ENCODE assay signal across 3 worm cellular contexts in genomic region chrIII:9393114-9393780, ce11.
A peak's percentile ranks its signal among the peaks of the same experiment; 100 is the strongest.
TF ChIP-seq lines count a peak whose summit lies in the region.

gpr-2 (minus strand) TSS chrIII:9393164.
rgr-1 (plus strand) TSS chrIII:9393730.

TF ChIP-seq in whole organism, L1 larva, 84 proteins besides CTCF, POLR2A, EP300 and RAD21 (continued from another document and continues in another):
- TF ChIP-seq sup-37 (GFP tag; optimal IDR thresholded peaks at IDR 0.05; lab: Kevin White, UChicago) (no peak), pag-3 (tag; optimal IDR thresholded peaks at IDR 0.05; lab: Kevin White, UChicago; ENCODE audit: borderline replicate concordance, insufficient read depth) (no peak), nhr-84 (tag; optimal IDR thresholded peaks at IDR 0.05; lab: Kevin White, UChicago) (no peak), zip-4 (GFP tag; optimal IDR thresholded peaks at IDR 0.05; lab: Kevin White, UChicago) (no peak), jun-1 (tag; optimal IDR thresholded peaks at IDR 0.05; lab: Kevin White, UChicago) (no peak), ama-1 (optimal IDR thresholded peaks at IDR 0.05; lab: Kevin White, UChicago) (no peak), aly-2 (tag; optimal IDR thresholded peaks at IDR 0.05; lab: Kevin White, UChicago) (no peak), sox-4 (tag; optimal IDR thresholded peaks at IDR 0.05; lab: Kevin White, UChicago) (no peak), nhr-85 (tag; lab: Kevin White, UChicago) (peak; percentile 73), dpl-1 (GFP tag; optimal IDR thresholded peaks at IDR 0.05; lab: Kevin White, UChicago) (peak; percentile 77 to 90 (median 87)), mef-2 (tag; optimal IDR thresholded peaks at IDR 0.05; lab: Kevin White, UChicago) (no peak), nhr-47 (tag; optimal IDR thresholded peaks at IDR 0.05; lab: Kevin White, UChicago) (peak; percentile 65), rnt-1 (tag; optimal IDR thresholded peaks at IDR 0.05; lab: Kevin White, UChicago) (peak; percentile 57), nhr-76 (tag; optimal IDR thresholded peaks at IDR 0.05; lab: Kevin White, UChicago) (no peak), blmp-1 (tag; optimal IDR thresholded peaks at IDR 0.05; lab: Kevin White, UChicago) (peak; percentile 52), nhr-77 (tag; optimal IDR thresholded peaks at IDR 0.05; lab: Kevin White, UChicago) (no peak), dsc-1 (tag; optimal IDR thresholded peaks at IDR 0.05; lab: Kevin White, UChicago) (peak; percentile 26), irx-1 (tag; optimal IDR thresholded peaks at IDR 0.05; lab: Kevin White, UChicago) (peak; percentile 4), nhr-12 (tag; optimal IDR thresholded peaks at IDR 0.05; lab: Kevin White, UChicago) (no peak), elt-3 (tag; optimal IDR thresholded peaks at IDR 0.05; lab: Kevin White, UChicago) (no peak), nhr-71 (tag; optimal IDR thresholded peaks at IDR 0.05; lab: Kevin White, UChicago) (peak; percentile 37), tbx-2 (tag; optimal IDR thresholded peaks at IDR 0.05; lab: Kevin White, UChicago) (no peak), nhr-90 (tag; optimal IDR thresholded peaks at IDR 0.05; lab: Kevin White, UChicago; ENCODE audit: poor library complexity) (no peak), swsn-7 (tag; optimal IDR thresholded peaks at IDR 0.05; lab: Kevin White, UChicago) (peak; percentile 40), nhr-19 (GFP tag; conservative IDR thresholded peaks at IDR 0.05; lab: Robert Waterston, UW) (peak; percentile 49), lin-14 (GFP tag; optimal IDR thresholded peaks at IDR 0.05; lab: Kevin White, UChicago) (no peak), nhr-20 (tag; optimal IDR thresholded peaks at IDR 0.05; lab: Kevin White, UChicago) (no peak), ztf-11 (tag; optimal IDR thresholded peaks at IDR 0.05; lab: Kevin White, UChicago) (no peak), F16B12.6 (tag; optimal IDR thresholded peaks at IDR 0.05; lab: Kevin White, UChicago) (peak; percentile 90), efl-3 (GFP tag; optimal IDR thresholded peaks at IDR 0.05; lab: Kevin White, UChicago) (no peak), lin-35 (GFP tag; optimal IDR thresholded peaks at IDR 0.05; lab: Kevin White, UChicago) (peak; percentile 85 to 94), ces-1 (GFP tag; optimal IDR thresholded peaks at IDR 0.05; lab: Kevin White, UChicago) (no peak), unc-130 (tag; optimal IDR thresholded peaks at IDR 0.05; lab: Kevin White, UChicago) (peak; percentile 61), isw-1 (GFP tag; IDR thresholded peaks at IDR 0.05; lab: Robert Waterston, UW) (peak; percentile 11; the same call in 1 of the 2 replicates), hpl-2 (GFP tag; optimal IDR thresholded peaks at IDR 0.05; lab: Kevin White, UChicago) (no peak), fos-1 (tag; optimal IDR thresholded peaks at IDR 0.05; lab: Kevin White, UChicago) (no peak), mdl-1 (tag; optimal IDR thresholded peaks at IDR 0.05; lab: Kevin White, UChicago) (peak in 1 of 2 experiments; percentile 23), lin-13 (GFP tag; optimal IDR thresholded peaks at IDR 0.05; lab: Kevin White, UChicago) (no peak), egl-27 (tag; optimal IDR thresholded peaks at IDR 0.05; lab: Kevin White, UChicago) (no peak), vab-15 (tag; optimal IDR thresholded peaks at IDR 0.05; lab: Kevin White, UChicago) (no peak), ztf-4 (tag; optimal IDR thresholded peaks at IDR 0.05; lab: Kevin White, UChicago) (no peak), zag-1 (tag; optimal IDR thresholded peaks at IDR 0.05; lab: Kevin White, UChicago) (no peak), aha-1 (tag; optimal IDR thresholded peaks at IDR 0.05; lab: Kevin White, UChicago) (no peak), lsy-2 (tag; optimal IDR thresholded peaks at IDR 0.05; lab: Kevin White, UChicago) (peak; percentile 56 to 72), lin-15B (tag; optimal IDR thresholded peaks at IDR 0.05; lab: Kevin White, UChicago) (peak; percentile 23)

TF ChIP-seq in whole organism, L3 larva, 47 proteins besides CTCF, POLR2A, EP300 and RAD21 (continued from another document):
- TF ChIP-seq snpc-4 (tag; optimal IDR thresholded peaks at IDR 0.05; lab: Kevin White, UChicago): peak; percentile 35

TF ChIP-seq in whole organism, young adult, 124 proteins besides CTCF, POLR2A, EP300 and RAD21 (continued from another document):
- TF ChIP-seq lin-26 (GFP tag; IDR thresholded peaks at IDR 0.05; lab: Robert Waterston, UW) (no peak), F22D6.2 (tag; optimal IDR thresholded peaks at IDR 0.05; lab: Kevin White, UChicago) (no peak), tbx-9 (tag; optimal IDR thresholded peaks at IDR 0.05; lab: Kevin White, UChicago; ENCODE audit: borderline replicate concordance) (no peak), dox-1 (GFP tag; IDR thresholded peaks at IDR 0.05; lab: Robert Waterston, UW) (peak; percentile 86), snpc-1.3 (tag; optimal IDR thresholded peaks at IDR 0.05; lab: Kevin White, UChicago; ENCODE audit: insufficient read depth) (peak; percentile 23), ccch-3 (GFP tag; optimal IDR thresholded peaks at IDR 0.05; lab: Kevin White, UChicago) (no peak), B0019.2 (GFP tag; conservative IDR thresholded peaks at IDR 0.05; lab: Robert Waterston, UW) (peak; percentile 79), F33H1.4 (GFP tag; IDR thresholded peaks at IDR 0.05; lab: Robert Waterston, UW) (peak; percentile 81), tbp1 (GFP tag; optimal IDR thresholded peaks at IDR 0.05; lab: Kevin White, UChicago) (peak; percentile 58), nhr-120 (GFP tag; IDR thresholded peaks at IDR 0.05; lab: Robert Waterston, UW) (no peak), ceh-58 (GFP tag; IDR thresholded peaks at IDR 0.05; lab: Robert Waterston, UW) (no peak), rcor-1 (GFP tag; IDR thresholded peaks at IDR 0.05; lab: Robert Waterston, UW) (peak; percentile 82), xnd-1 (tag; optimal IDR thresholded peaks at IDR 0.05; lab: Kevin White, UChicago) (peak; percentile 91), sdz-38 (tag; optimal IDR thresholded peaks at IDR 0.05; lab: Kevin White, UChicago) (no peak), unc-130 (GFP tag; optimal IDR thresholded peaks at IDR 0.05; lab: Kevin White, UChicago) (peak; percentile 82), aptf-2 (GFP tag; conservative IDR thresholded peaks at IDR 0.05; lab: Robert Waterston, UW) (0 out of 2 replicates have a peak, but pooled peaks have one; percentile 44), C17E4.6 (GFP tag; IDR thresholded peaks at IDR 0.05; lab: Robert Waterston, UW) (peak; percentile 85), F23B12.7 (tag; optimal IDR thresholded peaks at IDR 0.05; lab: Kevin White, UChicago; ENCODE audit: insufficient read depth) (no peak), snpc-1.1 (tag; optimal IDR thresholded peaks at IDR 0.05; lab: Kevin White, UChicago; ENCODE audit: insufficient read depth) (peak; percentile 80), D2030.7 (GFP tag; IDR thresholded peaks at IDR 0.05; lab: Robert Waterston, UW) (peak; percentile 89), F55B11.4 (tag; optimal IDR thresholded peaks at IDR 0.05; lab: Kevin White, UChicago; ENCODE audit: borderline replicate concordance, insufficient read depth) (no peak), zim-3 (tag; optimal IDR thresholded peaks at IDR 0.05; lab: Kevin White, UChicago) (no peak), Y53G8AR.9 (GFP tag; conservative IDR thresholded peaks at IDR 0.05; lab: Robert Waterston, UW) (peak; percentile 36; the same call in 1 of the 2 replicates), dpl-1 (GFP tag; optimal IDR thresholded peaks at IDR 0.05; lab: Kevin White, UChicago) (peak; percentile 92), madf-6 (GFP tag; IDR thresholded peaks at IDR 0.05; lab: Robert Waterston, UW) (peak; percentile 98), pbrm-1 (GFP tag; IDR thresholded peaks at IDR 0.05; lab: Robert Waterston, UW) (peak; percentile 57; the same call in 1 of the 2 replicates), efl-1 (GFP tag; optimal IDR thresholded peaks at IDR 0.05; lab: Kevin White, UChicago) (peak; percentile 98), lir-1 (GFP tag; conservative IDR thresholded peaks at IDR 0.05; lab: Robert Waterston, UW) (peak; percentile 40; the same call in 1 of the 2 replicates), ztf-6 (GFP tag; IDR thresholded peaks at IDR 0.05; lab: Robert Waterston, UW) (no peak), ztf-18 (tag; optimal IDR thresholded peaks at IDR 0.05; lab: Kevin White, UChicago) (peak; percentile 60), fkh-3 (tag; optimal IDR thresholded peaks at IDR 0.05; lab: Kevin White, UChicago) (no peak), F49E8.2 (tag; optimal IDR thresholded peaks at IDR 0.05; lab: Kevin White, UChicago; ENCODE audit: insufficient read depth) (peak; percentile 68), ekl-4 (GFP tag; IDR thresholded peaks at IDR 0.05; lab: Robert Waterston, UW) (peak; percentile 89), Y67H2A.10 (GFP tag; conservative IDR thresholded peaks at IDR 0.05; lab: Robert Waterston, UW) (0 out of 2 replicates have a peak, but pooled peaks have one; percentile 37), ceh-100 (GFP tag; IDR thresholded peaks at IDR 0.05; lab: Robert Waterston, UW) (peak; percentile 60; the same call in 1 of the 2 replicates), attf-3 (GFP tag; conservative IDR thresholded peaks at IDR 0.05; lab: Robert Waterston, UW) (peak; percentile 37; the same call in 1 of the 2 replicates), tlf-1 (GFP tag; optimal IDR thresholded peaks at IDR 0.05; lab: Kevin White, UChicago) (peak; percentile 90)
TF ChIP-seq in whole organism, young adult: peak in this region for 41.
